Fruit fly (Drosophila melanogaster): ENCODE data around the gene CG32176.

dm6 chr3L:17465804-17466203 is 32.1 kb downstream of the CG32176 start, which contains the start of gene QIL1:
- TF ChIP-seq Pif1A (GFP tag; optimal IDR thresholded peaks at IDR 0.05), result no peak
- no peak for TF ChIP-seq EcR (GFP tag; optimal IDR thresholded peaks at IDR 0.05)
- TF ChIP-seq fd96Ca (GFP tag; IDR thresholded peaks at IDR 0.05), result no peak
- TF ChIP-seq CG4496 (GFP tag; IDR thresholded peaks at IDR 0.05), result no peak
- TF ChIP-seq Ets98B (GFP tag; IDR thresholded peaks at IDR 0.05), result no peak
- TF ChIP-seq CG17806 (tag; optimal IDR thresholded peaks at IDR 0.05), result no peak
- no peak for TF ChIP-seq CG9948 (tag; optimal IDR thresholded peaks at IDR 0.05)
- no peak for TF ChIP-seq CG32121 (GFP tag; IDR thresholded peaks at IDR 0.05)
- no peak for TF ChIP-seq CG12605 (GFP tag; IDR thresholded peaks at IDR 0.05)
- no peak for TF ChIP-seq gl (tag; optimal IDR thresholded peaks at IDR 0.05)
- no peak for TF ChIP-seq CG13204 (GFP tag; optimal IDR thresholded peaks at IDR 0.05)
